Fruit fly (Drosophila melanogaster): ENCODE data around the gene CDK2AP1.
A peak's percentile ranks its signal among the peaks of the same experiment; 100 is the strongest.

CDK2AP1 gene

DNA sequence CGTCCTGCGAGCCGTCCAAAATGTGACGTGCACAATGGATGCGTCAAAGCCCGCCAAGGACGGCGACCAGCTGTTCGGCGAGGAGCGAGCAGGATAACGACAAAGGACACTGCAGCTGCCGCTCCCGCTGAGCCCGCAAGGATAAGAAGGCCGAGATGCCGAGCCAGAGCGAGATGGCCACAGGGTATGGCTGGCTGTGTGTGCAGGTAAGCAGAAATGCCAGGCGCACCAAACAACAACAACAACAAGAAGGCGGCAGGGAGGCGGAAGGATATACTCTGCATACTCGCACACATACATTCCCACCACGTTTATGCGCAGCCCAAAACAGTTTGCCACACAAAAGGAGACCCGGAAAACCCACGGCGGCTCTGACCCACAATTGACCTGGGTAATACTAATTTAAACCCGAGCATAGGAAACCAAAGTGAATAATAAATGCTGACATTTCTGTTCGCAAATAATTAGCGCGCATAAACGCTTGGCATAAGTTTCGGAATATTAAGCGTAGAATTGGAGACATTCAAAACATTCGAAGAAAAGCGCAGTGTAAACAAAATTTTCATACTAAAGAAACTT is 9.0 kb downstream of the CDK2AP1 start (continued):
- TF ChIP-seq pros (GFP tag; optimal IDR thresholded peaks at IDR 0.05) (peak; percentile 71), chif (GFP tag; optimal IDR thresholded peaks at IDR 0.05) (peak in 1 of 2 experiments; percentile 8), so (GFP tag; IDR thresholded peaks at IDR 0.05) (no peak), CG11723 (GFP tag; optimal IDR thresholded peaks at IDR 0.05) (no peak), gem (tag; optimal IDR thresholded peaks at IDR 0.05) (peak; percentile 44), sens (GFP tag) (peak; percentile 87), Spps (tag; optimal IDR thresholded peaks at IDR 0.05) (no peak), CG10321 (GFP tag; IDR thresholded peaks at IDR 0.05) (peak; percentile 56; the same call in 1 of the 2 replicates), Side (GFP tag; optimal IDR thresholded peaks at IDR 0.05) (peak; percentile 17), PHDP (tag; optimal IDR thresholded peaks at IDR 0.05) (peak; percentile 24), lmd (GFP tag; IDR thresholded peaks at IDR 0.05) (peak; percentile 24; the same call in 1 of the 2 replicates), CG7839 (tag; optimal IDR thresholded peaks at IDR 0.05) (peak; percentile 14), CG14014 (GFP tag; IDR thresholded peaks at IDR 0.05) (peak; percentile 56; the same call in 1 of the 2 replicates), sob (GFP tag; IDR thresholded peaks at IDR 0.05) (peak; percentile 13; the same call in 1 of the 2 replicates), D19A (tag; optimal IDR thresholded peaks at IDR 0.05) (peak; percentile 12), CG11398 (GFP tag; optimal IDR thresholded peaks at IDR 0.05) (no peak), al (GFP tag; IDR thresholded peaks at IDR 0.05) (0 out of 2 replicates have a peak, but pooled peaks have one; percentile 20), CG7786 (GFP tag; optimal IDR thresholded peaks at IDR 0.05) (peak; percentile 3), CG14860 (GFP tag; IDR thresholded peaks at IDR 0.05; ENCODE audit: partially characterized antibody) (no peak), Usf (GFP tag; optimal IDR thresholded peaks at IDR 0.05) (no peak), CG2889 (GFP tag; IDR thresholded peaks at IDR 0.05) (no peak), CG3163 (GFP tag; optimal IDR thresholded peaks at IDR 0.05) (no peak), lab (GFP tag; optimal IDR thresholded peaks at IDR 0.05) (peak; percentile 45), CG1233 (GFP tag; optimal IDR thresholded peaks at IDR 0.05) (peak; percentile 25), sd (tag; optimal IDR thresholded peaks at IDR 0.05) (no peak), lbe (GFP tag; optimal IDR thresholded peaks at IDR 0.05) (no peak), dmrt11E (tag; optimal IDR thresholded peaks at IDR 0.05) (peak; percentile 34), otp (GFP tag; IDR thresholded peaks at IDR 0.05) (0 out of 3 replicates have a peak, but pooled peaks have one; percentile 39), CG12659 (GFP tag; optimal IDR thresholded peaks at IDR 0.05) (peak; percentile 1), CG10366 (GFP tag; IDR thresholded peaks at IDR 0.05) (peak; percentile 36; the same call in 1 of the 2 replicates), CG12155 (GFP tag; optimal IDR thresholded peaks at IDR 0.05) (no peak), CG8765 (GFP tag; IDR thresholded peaks at IDR 0.05) (peak; percentile 51), CG10267 (tag; optimal IDR thresholded peaks at IDR 0.05) (peak; percentile 22), CG1603 (tag; optimal IDR thresholded peaks at IDR 0.05) (peak; percentile 19), Ets97D (GFP tag; optimal IDR thresholded peaks at IDR 0.05) (no peak), CG6813 (GFP tag; optimal IDR thresholded peaks at IDR 0.05) (no peak), CG3065 (GFP tag; optimal IDR thresholded peaks at IDR 0.05) (no peak), Nf-YC (tag; optimal IDR thresholded peaks at IDR 0.05) (no peak), Ptx1 (GFP tag; IDR thresholded peaks at IDR 0.05) (0 out of 2 replicates have a peak, but pooled peaks have one; percentile 11), CG17359 (tag; optimal IDR thresholded peaks at IDR 0.05) (peak; percentile 26), CG4360 (GFP tag; IDR thresholded peaks at IDR 0.05) (peak; percentile 94), CG6254 (GFP tag; optimal IDR thresholded peaks at IDR 0.05) (no peak), twi (tag; optimal IDR thresholded peaks at IDR 0.05) (peak; percentile 24), lov (optimal IDR thresholded peaks at IDR 0.05) (no peak), lov (GFP tag; IDR thresholded peaks at IDR 0.05) (0 out of 3 replicates have a peak, but pooled peaks have one; percentile 11), bsh (GFP tag; optimal IDR thresholded peaks at IDR 0.05) (peak in 1 of 2 experiments; percentile 26), ken (GFP tag; IDR thresholded peaks at IDR 0.05) (0 out of 3 replicates have a peak, but pooled peaks have one; percentile 8), ac (GFP tag; optimal IDR thresholded peaks at IDR 0.05) (peak; percentile 69), CG9727 (GFP tag; optimal IDR thresholded peaks at IDR 0.05) (peak; percentile 49), ind (GFP tag; optimal IDR thresholded peaks at IDR 0.05) (peak; percentile 27)

Measured in whole organism, embryonic.